Fruit fly (Drosophila melanogaster) whole organism, prepupa: ENCODE measurements around the gene Abi.

Experiments
- Blimp-1 ChIP-seq: fragments of 200-800 bp; sonication (Bioruptor generic); optimal IDR thresholded peaks from 3 replicates; lab custom pipeline; 2017; ENCODE audit warnings: missing biosample characterization, missing genetic modification characterization, mild to moderate bottlenecking, moderate library complexity, missing genetic modification reagents
- CG10669 ChIP-seq: fragments of 200-800 bp; sonication (Bioruptor generic); optimal IDR thresholded peaks from 3 replicates; lab custom pipeline; 2018; ENCODE audit warnings: missing biosample characterization, mild to moderate bottlenecking, missing genetic modification characterization, moderate library complexity
- CG11294 ChIP-seq: fragments of 200-800 bp; sonication (Bioruptor generic); IDR thresholded peaks from 2 replicates; pipeline ENCODE4 v1.3.6; 2022; ENCODE audit warnings: missing biosample characterization, missing genetic modification characterization
- CG16779 ChIP-seq: fragments of 200-800 bp; sonication (Bioruptor generic); optimal IDR thresholded peaks from 3 replicates; lab custom pipeline; 2017; ENCODE audit warnings: missing biosample characterization, mild to moderate bottlenecking, missing genetic modification characterization
- CG3032 ChIP-seq: fragments of 200-800 bp; optimal IDR thresholded peaks from 2 replicates; lab custom pipeline; 2019; ENCODE audit warnings: missing biosample characterization, mild to moderate bottlenecking, missing genetic modification characterization, moderate library complexity
- CG32006 ChIP-seq: fragments of 200-800 bp; sonication (Bioruptor generic); optimal IDR thresholded peaks from 3 replicates; lab custom pipeline; 2017; ENCODE audit warnings: missing biosample characterization, mild to moderate bottlenecking, missing genetic modification characterization
- CG4318 ChIP-seq: fragments of 200-800 bp; sonication (Bioruptor generic); optimal IDR thresholded peaks from 3 replicates; lab custom pipeline; 2017; ENCODE audit warnings: missing biosample characterization, mild to moderate bottlenecking, missing genetic modification characterization
- CG6163 ChIP-seq: fragments of 200-800 bp; sonication (Bioruptor generic); IDR thresholded peaks from 3 replicates; pipeline ENCODE4 v1.3.6; 2022; ENCODE audit warnings: missing biosample characterization, missing genetic modification characterization
- CG6276 ChIP-seq: fragments of 200-800 bp; sonication (Bioruptor generic); optimal IDR thresholded peaks from 2 replicates; lab custom pipeline; 2017; ENCODE audit warnings: missing biosample characterization, mild to moderate bottlenecking, missing genetic modification characterization
- CG6792 ChIP-seq: fragments of 200-800 bp; sonication (Bioruptor generic); optimal IDR thresholded peaks from 3 replicates; lab custom pipeline; 2016; ENCODE audit warnings: missing biosample characterization, missing genetic modification characterization
- CG6808 ChIP-seq: fragments of 200-800 bp; sonication (Bioruptor generic); optimal IDR thresholded peaks from 3 replicates; lab custom pipeline; 2017; ENCODE audit warnings: missing biosample characterization, missing genetic modification characterization, mild to moderate bottlenecking, moderate library complexity, missing genetic modification reagents
- CG6854 ChIP-seq: fragments of 200-800 bp; sonication (Bioruptor generic); optimal IDR thresholded peaks from 2 replicates; lab custom pipeline; 2017; ENCODE audit warnings: missing biosample characterization, mild to moderate bottlenecking, missing genetic modification characterization
- CG7368 ChIP-seq: fragments of 200-800 bp; sonication (Bioruptor generic); optimal IDR thresholded peaks from 3 replicates; lab custom pipeline; 2016; ENCODE audit warnings: missing biosample characterization, missing genetic modification characterization
- CG8119 ChIP-seq: fragments of 200-800 bp; sonication (Bioruptor generic); IDR thresholded peaks from 3 replicates; pipeline ENCODE4 v1.3.6; 2022; ENCODE audit warnings: missing biosample characterization, missing genetic modification characterization
- CG9139 ChIP-seq: fragments of 200-800 bp; sonication (Bioruptor generic); optimal IDR thresholded peaks from 3 replicates; lab custom pipeline; 2017; ENCODE audit warnings: missing biosample characterization, mild to moderate bottlenecking, missing genetic modification characterization
- Eip78C ChIP-seq: fragments of 200-800 bp; sonication (Bioruptor generic); peaks from one replicate; lab custom pipeline; 2016; ENCODE audit warnings: missing biosample characterization, missing genetic modification characterization
- Ets21C ChIP-seq: fragments of 200-800 bp; sonication (Bioruptor generic); optimal IDR thresholded peaks from 3 replicates; lab custom pipeline; 2016; ENCODE audit warnings: missing biosample characterization, missing genetic modification characterization
- Ets96B ChIP-seq: fragments of 200-800 bp; optimal IDR thresholded peaks from 2 replicates; lab custom pipeline; 2019; ENCODE audit warnings: missing biosample characterization, mild to moderate bottlenecking, missing genetic modification characterization, moderate library complexity
- Gug ChIP-seq: fragments of 200-800 bp; sonication (Bioruptor generic); IDR thresholded peaks from 2 replicates; pipeline ENCODE4 v1.3.6; 2022; ENCODE audit warnings: missing biosample characterization, missing genetic modification characterization
- Hr38 ChIP-seq: sonication (Bioruptor generic); optimal IDR thresholded peaks from 2 replicates; lab custom pipeline; 2016; ENCODE audit warnings: missing biosample characterization, missing genetic modification characterization
- Hr39 ChIP-seq: fragments of 200-800 bp; sonication (Bioruptor generic); optimal IDR thresholded peaks from 2 replicates; lab custom pipeline; 2016; ENCODE audit warnings: missing biosample characterization, missing genetic modification characterization
- Hr4 ChIP-seq: fragments of 200-800 bp; sonication (Bioruptor generic); optimal IDR thresholded peaks from 3 replicates; lab custom pipeline; 2016; ENCODE audit warnings: missing biosample characterization, missing genetic modification characterization
- Met ChIP-seq: fragments of 200-800 bp; sonication (Bioruptor generic); optimal IDR thresholded peaks from 3 replicates; lab custom pipeline; 2016; ENCODE audit warnings: missing biosample characterization, missing genetic modification characterization
- OdsH ChIP-seq: fragments of 200-800 bp; sonication (Bioruptor generic); optimal IDR thresholded peaks from 3 replicates; lab custom pipeline; 2016; ENCODE audit warnings: missing biosample characterization, missing genetic modification characterization
- Smox ChIP-seq: fragments of 200-800 bp; sonication (Bioruptor generic); optimal IDR thresholded peaks from 3 replicates; lab custom pipeline; 2016; ENCODE audit warnings: missing biosample characterization, missing genetic modification characterization
- Sox102F ChIP-seq: fragments of 200-800 bp; sonication (Bioruptor generic); optimal IDR thresholded peaks from 2 replicates; lab custom pipeline; 2016; ENCODE audit warnings: missing biosample characterization, mild to moderate bottlenecking, missing genetic modification characterization
- Sox14 ChIP-seq: fragments of 200-800 bp; sonication (Bioruptor generic); optimal IDR thresholded peaks from 3 replicates; lab custom pipeline; 2016; ENCODE audit warnings: missing biosample characterization, missing genetic modification characterization
- Sox15 ChIP-seq: fragments of 200-800 bp; sonication (Bioruptor generic); optimal IDR thresholded peaks from 3 replicates; lab custom pipeline; 2016; ENCODE audit warnings: missing biosample characterization, missing genetic modification characterization
- achi ChIP-seq: fragments of 200-800 bp; sonication (Bioruptor generic); optimal IDR thresholded peaks from 3 replicates; lab custom pipeline; 2016; ENCODE audit warnings: missing biosample characterization, missing genetic modification characterization
- acj6 ChIP-seq: fragments of 200-800 bp; sonication (Bioruptor generic); optimal IDR thresholded peaks from 3 replicates; lab custom pipeline; 2016; ENCODE audit warnings: missing biosample characterization, missing genetic modification characterization
- dac ChIP-seq: fragments of 200-800 bp; sonication (Bioruptor generic); optimal IDR thresholded peaks from 2 replicates; lab custom pipeline; 2017; ENCODE audit warnings: missing biosample characterization, mild to moderate bottlenecking, missing genetic modification characterization
- dsx ChIP-seq: fragments of 200-800 bp; optimal IDR thresholded peaks from 3 replicates; lab custom pipeline; 2019; ENCODE audit warnings: missing biosample characterization, mild to moderate bottlenecking, missing genetic modification characterization, moderate library complexity; ENCODE audit not compliant: poor library complexity, severe bottlenecking
- eg ChIP-seq: fragments of 200-800 bp; sonication (Bioruptor generic); IDR thresholded peaks from 3 replicates; pipeline ENCODE4 v1.3.6; 2022; ENCODE audit warnings: missing biosample characterization, missing genetic modification characterization
- fd59A ChIP-seq: fragments of 200-800 bp; sonication (Bioruptor generic); optimal IDR thresholded peaks from 2 replicates; lab custom pipeline; 2017; ENCODE audit warnings: missing biosample characterization, mild to moderate bottlenecking, missing genetic modification characterization, missing genetic modification reagents
- fd85E ChIP-seq: fragments of 200-800 bp; sonication (Bioruptor generic); optimal IDR thresholded peaks from 3 replicates; lab custom pipeline; 2016; ENCODE audit warnings: missing biosample characterization, missing genetic modification characterization
- fkh ChIP-seq: fragments of 200-800 bp; sonication (Bioruptor generic); optimal IDR thresholded peaks from 3 replicates; lab custom pipeline; 2017; ENCODE audit warnings: missing biosample characterization, mild to moderate bottlenecking, missing genetic modification characterization, moderate library complexity
- net ChIP-seq: fragments of 200-800 bp; sonication (Bioruptor generic); optimal IDR thresholded peaks from 3 replicates; lab custom pipeline; 2016; ENCODE audit warnings: missing biosample characterization, missing genetic modification characterization
- pdm3 ChIP-seq: fragments of 200-800 bp; sonication (Bioruptor generic); optimal IDR thresholded peaks from 3 replicates; lab custom pipeline; 2016; ENCODE audit warnings: missing biosample characterization, missing genetic modification characterization
- salr ChIP-seq, 2 experiments: fragments of 200-800 bp; sonication (Bioruptor generic); optimal IDR thresholded peaks; 3 replicates each; lab custom pipeline; 2016 to 2018; ENCODE audit warnings: missing biosample characterization in 2 of 2, missing genetic modification characterization in 2 of 2, mild to moderate bottlenecking in 1 of 2
- ss ChIP-seq, 2 experiments: fragments of 200-800 bp; sonication (Bioruptor generic); optimal IDR thresholded peaks; 2 replicates in 1 of 2; 3 replicates in 1 of 2; lab custom pipeline; 2017 to 2018; ENCODE audit warnings: mild to moderate bottlenecking in 2 of 2, missing biosample characterization in 2 of 2, missing genetic modification characterization in 2 of 2, moderate library complexity in 1 of 2
- svp ChIP-seq: fragments of 200-800 bp; sonication (Bioruptor generic); peaks from one replicate; lab custom pipeline; 2016; ENCODE audit warnings: missing biosample characterization, missing genetic modification characterization

Abi gene

dm6 chr3R:14088887-14089567, 33.2 kb downstream of the Abi start, which contains the start of gene Npc2b (continued):
- peak; percentile 12 for TF ChIP-seq CG6792
- TF ChIP-seq Smox (GFP tag; lab: Kevin White, UChicago): peak; percentile 49
- TF ChIP-seq Met (GFP tag; lab: Kevin White, UChicago): peak; percentile 39
- no peak for TF ChIP-seq eg (GFP tag; lab: Robert Waterston, UW)
- TF ChIP-seq Hr39: peak; percentile 66
- peak; percentile 30 for TF ChIP-seq OdsH (GFP tag; lab: Kevin White, UChicago)
- no peak for TF ChIP-seq Gug (GFP tag; lab: Robert Waterston, UW)
- TF ChIP-seq Ets21C: peak; percentile 59
- TF ChIP-seq CG4318 (GFP tag; lab: Kevin White, UChicago): peak; percentile 27
- no peak for TF ChIP-seq CG10669 (GFP tag; lab: Kevin White, UChicago)
- no peak for TF ChIP-seq CG32006
- TF ChIP-seq pdm3 (GFP tag; lab: Kevin White, UChicago): peak; percentile 45
- TF ChIP-seq CG7368 (GFP tag; lab: Kevin White, UChicago): no peak
- TF ChIP-seq Sox14 (GFP tag; lab: Kevin White, UChicago): peak; percentile 63
- no peak for TF ChIP-seq CG6854 (GFP tag; lab: Kevin White, UChicago)
- peak in 1 of 2 experiments; percentile 6 for TF ChIP-seq salr (GFP tag; optimal IDR thresholded peaks at IDR 0.05; lab: Kevin White, UChicago)
- peak; percentile 48 for TF ChIP-seq achi (GFP tag; lab: Kevin White, UChicago)
- no peak for TF ChIP-seq CG11294 (GFP tag; lab: Robert Waterston, UW)
- no peak for TF ChIP-seq CG6808 (GFP tag; lab: Kevin White, UChicago)
- TF ChIP-seq CG16779 (tag; lab: Kevin White, UChicago): no peak
- TF ChIP-seq net (GFP tag; lab: Kevin White, UChicago): peak; percentile 49
- peak; percentile 69 for TF ChIP-seq CG8119
- TF ChIP-seq svp (GFP tag; lab: Kevin White, UChicago): peak; percentile 78
- peak; percentile 13 for TF ChIP-seq CG3032
- TF ChIP-seq acj6 (GFP tag; lab: Kevin White, UChicago): peak; percentile 35
- peak; percentile 24 for TF ChIP-seq Ets96B (tag; lab: Kevin White, UChicago)
- TF ChIP-seq dsx (GFP tag; lab: Kevin White, UChicago): no peak
- no peak for TF ChIP-seq Hr38 (GFP tag; lab: Kevin White, UChicago)
- no peak for TF ChIP-seq fd85E
- peak; percentile 31 for TF ChIP-seq fkh
- TF ChIP-seq Blimp-1 (GFP tag; lab: Kevin White, UChicago): no peak
- TF ChIP-seq CG6163 (GFP tag; lab: Robert Waterston, UW): no peak
- no peak for TF ChIP-seq ss (GFP tag; optimal IDR thresholded peaks at IDR 0.05; lab: Kevin White, UChicago)
- no peak for TF ChIP-seq fd59A (GFP tag; lab: Kevin White, UChicago)
- TF ChIP-seq CG6276 (GFP tag; lab: Kevin White, UChicago): no peak

DNA sequence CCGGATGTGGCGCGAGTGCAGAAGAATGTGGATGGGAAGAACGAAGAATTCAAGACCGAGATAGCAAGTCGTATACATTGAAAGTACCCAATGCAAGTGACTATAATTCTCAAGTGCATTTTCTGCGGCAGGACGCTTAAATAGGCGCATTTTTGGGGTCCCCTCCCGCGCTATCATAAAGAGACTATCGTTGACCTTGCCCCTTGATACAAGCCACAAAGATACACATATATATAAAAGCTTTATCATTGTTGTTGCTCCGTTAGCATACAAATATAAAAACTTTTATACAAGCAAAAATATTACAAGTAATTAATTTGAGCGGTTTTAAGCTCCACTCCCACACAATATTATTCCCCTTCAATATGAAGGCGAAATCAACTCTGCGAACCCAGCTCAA, 34.1 kb downstream of the Abi start:
- TF ChIP-seq dsx (GFP tag; lab: Kevin White, UChicago) (peak; percentile 58), CG6808 (GFP tag; lab: Kevin White, UChicago) (no peak), CG7368 (GFP tag; lab: Kevin White, UChicago) (no peak), svp (GFP tag; lab: Kevin White, UChicago) (peak; percentile 73), CG9139 (GFP tag; lab: Kevin White, UChicago) (no peak), Eip78C (GFP tag; lab: Kevin White, UChicago) (peak; percentile 66), ss (GFP tag; optimal IDR thresholded peaks at IDR 0.05; lab: Kevin White, UChicago) (peak; percentile 3 to 42), fd85E (no peak)

DNA sequence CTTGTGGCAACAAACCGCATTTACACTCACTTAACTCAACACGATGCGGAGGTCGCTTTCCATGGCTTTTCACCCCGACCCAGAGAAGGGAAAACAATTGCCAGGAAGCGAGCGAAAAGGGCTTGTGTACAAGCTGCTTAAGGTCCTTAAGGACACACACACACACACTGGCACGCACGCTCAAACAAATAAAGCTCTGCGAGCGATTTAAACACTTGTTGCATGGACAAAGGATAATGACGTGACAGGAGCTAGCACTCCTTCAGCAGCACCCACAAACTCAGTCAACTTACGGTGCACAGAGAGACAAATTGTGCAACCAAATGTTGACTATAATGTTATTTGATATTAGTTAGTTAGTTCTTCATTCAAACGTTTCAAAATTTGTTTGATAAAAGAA, 36.7 kb downstream of the Abi start:
- TF ChIP-seq dsx (GFP tag; lab: Kevin White, UChicago) (no peak), Hr4 (GFP tag; lab: Kevin White, UChicago) (no peak), Ets96B (tag; lab: Kevin White, UChicago) (peak; percentile 2), CG11294 (GFP tag; lab: Robert Waterston, UW) (no peak), Gug (GFP tag; lab: Robert Waterston, UW) (no peak), Sox15 (GFP tag; lab: Kevin White, UChicago) (no peak), OdsH (GFP tag; lab: Kevin White, UChicago) (no peak), Blimp-1 (GFP tag; lab: Kevin White, UChicago) (no peak), Sox102F (GFP tag; lab: Kevin White, UChicago) (no peak), salr (GFP tag; optimal IDR thresholded peaks at IDR 0.05; lab: Kevin White, UChicago) (no peak), dac (GFP tag; lab: Kevin White, UChicago) (no peak), CG10669 (GFP tag; lab: Kevin White, UChicago) (no peak), Hr38 (GFP tag; lab: Kevin White, UChicago) (no peak), Eip78C (GFP tag; lab: Kevin White, UChicago) (peak; percentile 55)
